Fruit fly (Drosophila melanogaster) whole organism, embryonic: Measurements from ENCODE around the gene CG4230.

Experiments used
- Aef1 ChIP-seq: fragments of 200-800 bp; sonication (Bioruptor generic); IDR thresholded peaks from 3 replicates; pipeline ENCODE4 v1.3.6; 2022; ENCODE audit warnings: missing biosample characterization, missing genetic modification characterization
- BEAF-32 ChIP-seq: fragments of 200-800 bp; sonication (Bioruptor generic); optimal IDR thresholded peaks from 3 replicates; lab custom pipeline; 2017; ENCODE audit warnings: missing biosample characterization, missing genetic modification characterization, mild to moderate bottlenecking, moderate library complexity, missing genetic modification reagents
- Blimp-1 ChIP-seq: fragments of 200-800 bp; sonication (Bioruptor generic); optimal IDR thresholded peaks from 3 replicates; lab custom pipeline; 2018; ENCODE audit warnings: missing biosample characterization, missing genetic modification characterization, mild to moderate bottlenecking, moderate library complexity, missing genetic modification reagents
- CG13123 ChIP-seq: fragments of 200-800 bp; sonication (Bioruptor generic); optimal IDR thresholded peaks from 2 replicates; lab custom pipeline; 2016; ENCODE audit warnings: missing biosample characterization, missing genetic modification characterization
- CG14050 ChIP-seq: fragments of 200-800 bp; sonication (Bioruptor generic); IDR thresholded peaks from 3 replicates; pipeline ENCODE4 v1.3.6; 2022; ENCODE audit warnings: missing biosample characterization, missing genetic modification characterization
- CG16863 ChIP-seq: fragments of 200-800 bp; sonication (Bioruptor generic); optimal IDR thresholded peaks from 3 replicates; lab custom pipeline; 2016; ENCODE audit warnings: missing biosample characterization, missing genetic modification characterization
- CG17328 ChIP-seq: fragments of 200-800 bp; sonication (Bioruptor generic); IDR thresholded peaks from 2 replicates; pipeline ENCODE4 v1.3.6; 2022; ENCODE audit warnings: missing biosample characterization, missing genetic modification characterization
- CG18599 ChIP-seq: fragments of 200-800 bp; sonication (Bioruptor generic); optimal IDR thresholded peaks from 3 replicates; lab custom pipeline; 2017; ENCODE audit warnings: missing biosample characterization, missing genetic modification characterization, mild to moderate bottlenecking, moderate library complexity, missing genetic modification reagents
- CG2199 ChIP-seq: fragments of 200-800 bp; sonication (Bioruptor generic); IDR thresholded peaks from 3 replicates; pipeline ENCODE4 v1.3.6; 2022; ENCODE audit warnings: missing biosample characterization, missing genetic modification characterization
- CG2712 ChIP-seq: fragments of 200-800 bp; optimal IDR thresholded peaks from 3 replicates; lab custom pipeline; 2019; ENCODE audit warnings: missing biosample characterization, mild to moderate bottlenecking, missing genetic modification characterization, moderate library complexity
- CG30431 ChIP-seq: fragments of 200-800 bp; sonication (Bioruptor generic); optimal IDR thresholded peaks from 2 replicates; lab custom pipeline; 2017; ENCODE audit warnings: missing biosample characterization, missing genetic modification characterization
- CG32532 ChIP-seq: fragments of 200-800 bp; sonication (Bioruptor generic); IDR thresholded peaks from 2 replicates; pipeline ENCODE4 v1.3.6; 2022; ENCODE audit warnings: missing biosample characterization, missing genetic modification characterization
- CG3726 ChIP-seq: fragments of 200-800 bp; sonication (Bioruptor generic); IDR thresholded peaks from 3 replicates; pipeline ENCODE4, ENCODE4 v1.3.6; 2022; ENCODE audit warnings: missing biosample characterization, missing genetic modification characterization
- CG5180 ChIP-seq: fragments of 200-800 bp; sonication (Bioruptor generic); optimal IDR thresholded peaks from 3 replicates; lab custom pipeline; 2017; ENCODE audit warnings: missing biosample characterization, missing genetic modification characterization, mild to moderate bottlenecking, moderate library complexity, missing genetic modification reagents
- CG5245 ChIP-seq: fragments of 200-800 bp; sonication (Bioruptor generic); optimal IDR thresholded peaks from 3 replicates; lab custom pipeline; 2016; ENCODE audit warnings: missing biosample characterization, missing genetic modification characterization
- CG6689 ChIP-seq: fragments of 200-800 bp; sonication (Bioruptor generic); IDR thresholded peaks from 2 replicates; pipeline ENCODE4 v1.3.6; 2022; ENCODE audit warnings: missing biosample characterization, missing genetic modification characterization
- CG7745 ChIP-seq: fragments of 200-800 bp; sonication (Bioruptor generic); optimal IDR thresholded peaks from 2 replicates; lab custom pipeline; 2018; ENCODE audit warnings: missing biosample characterization, mild to moderate bottlenecking, missing genetic modification characterization, moderate library complexity
- CG7839 ChIP-seq: fragments of 200-800 bp; sonication (Bioruptor generic); optimal IDR thresholded peaks from 3 replicates; lab custom pipeline; 2018; ENCODE audit warnings: missing biosample characterization, mild to moderate bottlenecking, missing genetic modification characterization, moderate library complexity
- CG9609 ChIP-seq: fragments of 200-800 bp; sonication (Bioruptor generic); optimal IDR thresholded peaks from 3 replicates; lab custom pipeline; 2016; ENCODE audit warnings: missing biosample characterization, missing genetic modification characterization
- CkIIα-i1 ChIP-seq: fragments of 200-800 bp; sonication (Bioruptor generic); IDR thresholded peaks from 2 replicates; pipeline ENCODE4 v1.3.6; 2022; ENCODE audit warnings: missing biosample characterization, missing genetic modification characterization
- Dll ChIP-seq: fragments of 200-800 bp; sonication (Bioruptor generic); IDR thresholded peaks from 4 replicates; pipeline ENCODE4 v1.3.6; 2022; ENCODE audit warnings: missing biosample characterization, missing genetic modification characterization; ENCODE audit not compliant: partially characterized antibody
- Dref ChIP-seq: fragments of 200-800 bp; sonication (Bioruptor generic); IDR thresholded peaks from 2 replicates; pipeline ENCODE4 v1.3.6; 2022; ENCODE audit warnings: missing biosample characterization, missing genetic modification characterization
- Gsc ChIP-seq: fragments of 200-800 bp; sonication (Bioruptor generic); IDR thresholded peaks from 2 replicates; pipeline ENCODE4 v1.3.6; 2022; ENCODE audit warnings: missing biosample characterization, missing genetic modification characterization
- Hr39 ChIP-seq: fragments of >200 bp; optimal IDR thresholded peaks from 2 replicates; lab custom pipeline; 2017
- Hr78 ChIP-seq, 2 experiments: fragments of 200-800 bp in 1 of 2; fragments of >200 bp in 1 of 2; sonication (Bioruptor generic) in 1 of 2; optimal IDR thresholded peaks; 2 replicates each; lab custom pipeline; 2017 to 2019; ENCODE audit warnings: missing biosample characterization in 2 of 2, missing genetic modification characterization in 2 of 2, mild to moderate bottlenecking in 1 of 2, moderate library complexity in 1 of 2
- NFAT ChIP-seq: fragments of 200-800 bp; sonication (Bioruptor generic); IDR thresholded peaks from 2 replicates; pipeline ENCODE4 v1.3.6; 2022; ENCODE audit warnings: missing biosample characterization, missing genetic modification characterization
- Trl ChIP-seq, 3 experiments: fragments of >200 bp in 2 of 3; fragments of 200-800 bp in 1 of 3; sonication (Bioruptor generic) in 1 of 3; optimal IDR thresholded peaks; 2 replicates in 1 of 3; 3 replicates in 2 of 3; lab custom pipeline; 2016 to 2017; ENCODE audit warnings: missing biosample characterization in 1 of 3, missing genetic modification characterization in 1 of 3
- aop ChIP-seq: fragments of 200-800 bp; sonication (Bioruptor generic); IDR thresholded peaks from 2 replicates; pipeline ENCODE4 v1.3.6; 2022; ENCODE audit warnings: missing biosample characterization, missing genetic modification characterization
- ap ChIP-seq: fragments of 200-800 bp; sonication (Bioruptor generic); IDR thresholded peaks from 2 replicates; pipeline ENCODE4 v1.3.6; 2022; ENCODE audit warnings: missing biosample characterization, missing genetic modification characterization
- btn ChIP-seq: fragments of 200-800 bp; sonication (Bioruptor generic); optimal IDR thresholded peaks from 2 replicates; lab custom pipeline; 2016; ENCODE audit warnings: missing biosample characterization, missing genetic modification characterization
- cato ChIP-seq: fragments of 200-800 bp; sonication (Bioruptor generic); optimal IDR thresholded peaks from 2 replicates; lab custom pipeline; 2016; ENCODE audit warnings: missing biosample characterization, missing genetic modification characterization, borderline replicate concordance
- crc ChIP-seq: fragments of 200-800 bp; sonication (Bioruptor generic); optimal IDR thresholded peaks from 2 replicates; lab custom pipeline; 2016; ENCODE audit warnings: missing biosample characterization, missing genetic modification characterization
- eve ChIP-seq, 2 experiments: fragments of >200 bp; optimal IDR thresholded peaks; 2 replicates each; lab custom pipeline; 2017; ENCODE audit warnings: missing biosample characterization in 2 of 2, missing genetic modification characterization in 2 of 2
- fd3F ChIP-seq: fragments of 200-800 bp; sonication (Bioruptor generic); optimal IDR thresholded peaks from 2 replicates; lab custom pipeline; 2018; ENCODE audit warnings: missing biosample characterization, mild to moderate bottlenecking, missing genetic modification characterization, moderate library complexity
- her ChIP-seq: fragments of 200-800 bp; sonication (Bioruptor generic); optimal IDR thresholded peaks from 2 replicates; lab custom pipeline; 2016; ENCODE audit warnings: missing biosample characterization, missing genetic modification characterization
- ken ChIP-seq: fragments of 200-800 bp; sonication (Bioruptor generic); IDR thresholded peaks from 3 replicates; pipeline ENCODE4 v1.3.6; 2022; ENCODE audit warnings: missing biosample characterization, missing genetic modification characterization
- oc ChIP-seq: fragments of 200-800 bp; sonication (Bioruptor generic); optimal IDR thresholded peaks from 2 replicates; lab custom pipeline; 2018; ENCODE audit warnings: missing biosample characterization, mild to moderate bottlenecking, missing genetic modification characterization, moderate library complexity
- pan ChIP-seq, 4 experiments: fragments of >200 bp in 3 of 4; fragments of 200-800 bp in 1 of 4; sonication (Bioruptor generic) in 1 of 4; optimal IDR thresholded peaks in 3 of 4; IDR thresholded peaks in 1 of 4; 2 replicates each; pipeline versions ENCODE4 v1.3.6 to Lab custom; 2017 to 2022; ENCODE audit warnings: missing biosample characterization in 2 of 4, missing genetic modification characterization in 2 of 4, mixed read lengths in 1 of 4
- pnt ChIP-seq: fragments of 200-800 bp; sonication (Bioruptor generic); optimal IDR thresholded peaks from 3 replicates; lab custom pipeline; 2016; ENCODE audit warnings: missing biosample characterization, missing genetic modification characterization
- rib ChIP-seq: fragments of 200-800 bp; sonication (Bioruptor generic); IDR thresholded peaks from 2 replicates; pipeline ENCODE4 v1.3.6; 2022; ENCODE audit warnings: missing biosample characterization, missing genetic modification characterization
- row ChIP-seq: fragments of 200-800 bp; sonication (Bioruptor generic); IDR thresholded peaks from 3 replicates; pipeline ENCODE4 v1.3.6; 2022; ENCODE audit warnings: missing biosample characterization, missing genetic modification characterization
- sd ChIP-seq: fragments of 200-800 bp; sonication (Bioruptor generic); optimal IDR thresholded peaks from 3 replicates; lab custom pipeline; 2018; ENCODE audit warnings: missing biosample characterization, mild to moderate bottlenecking, missing genetic modification characterization, moderate library complexity
- sens ChIP-seq: fragments of 200-800 bp; sonication (Bioruptor generic); peaks from one replicate; lab custom pipeline; 2016; ENCODE audit warnings: missing biosample characterization, missing genetic modification characterization
- trh ChIP-seq: fragments of 200-800 bp; sonication (Bioruptor generic); optimal IDR thresholded peaks from 2 replicates; lab custom pipeline; 2016; ENCODE audit warnings: missing biosample characterization, missing genetic modification characterization
- ttk ChIP-seq: fragments of 200-800 bp; sonication (Bioruptor generic); IDR thresholded peaks from 2 replicates; pipeline ENCODE4 v2.1.2; 2022; ENCODE audit warnings: missing biosample characterization, missing genetic modification characterization
- zf30C ChIP-seq: fragments of 200-800 bp; sonication (Bioruptor generic); optimal IDR thresholded peaks from 3 replicates; lab custom pipeline; 2018; ENCODE audit warnings: missing biosample characterization, mild to moderate bottlenecking, missing genetic modification characterization
- zfh1 ChIP-seq: fragments of 200-800 bp; sonication (Bioruptor generic); IDR thresholded peaks from 3 replicates; pipeline ENCODE4 v1.3.6; 2022; ENCODE audit warnings: missing biosample characterization, missing genetic modification characterization

CG4230 gene

DNA sequence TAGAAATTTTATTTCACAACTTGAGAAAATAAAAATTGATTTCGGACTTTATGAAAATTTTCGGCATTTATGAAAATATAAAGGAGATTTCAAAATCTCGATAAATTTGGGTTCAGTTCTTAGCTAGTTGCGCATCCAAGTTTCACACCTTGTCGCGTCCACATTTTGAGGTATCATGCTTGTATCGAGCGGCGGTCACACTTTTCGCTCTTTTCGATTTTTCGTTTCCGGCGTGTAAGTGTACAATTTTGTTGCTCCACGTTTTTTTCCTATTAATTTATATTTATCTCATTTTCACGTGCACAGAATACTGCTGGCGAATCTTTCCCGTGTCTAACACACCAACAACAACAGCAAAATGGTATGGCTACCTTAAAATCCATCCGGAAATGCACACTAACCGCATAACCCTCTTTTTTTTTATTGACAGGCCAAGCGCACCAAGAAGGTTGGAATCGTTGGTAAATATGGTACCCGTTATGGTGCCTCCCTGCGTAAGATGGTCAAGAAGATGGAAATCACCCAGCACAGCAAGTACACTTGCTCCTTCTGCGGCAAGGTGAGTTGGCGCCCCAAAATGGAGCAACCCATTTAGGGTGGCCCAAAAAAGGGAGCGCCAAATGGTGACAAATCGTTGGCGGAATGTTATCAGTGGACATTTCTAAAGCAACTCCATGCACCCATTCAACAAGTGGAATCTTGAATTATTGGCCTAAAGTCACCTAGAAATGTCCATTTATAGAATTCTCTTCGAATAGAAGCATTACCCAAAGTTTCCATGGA lies 25.0 kb upstream of the CG4230 start, which contains the start of gene RpL37A (continued):
- TF ChIP-seq CG5245 (GFP tag; lab: Kevin White, UChicago) (peak; percentile 73), CG5180 (peak; percentile 71), Dref (GFP tag; lab: Robert Waterston, UW) (peak; percentile 76), oc (tag; lab: Kevin White, UChicago) (no peak), aop (GFP tag; lab: Robert Waterston, UW) (no peak), Dll (GFP tag; lab: Robert Waterston, UW) (no peak), ap (GFP tag; lab: Robert Waterston, UW) (peak; percentile 34), CG6689 (GFP tag; lab: Robert Waterston, UW) (peak; percentile 50), pan (optimal IDR thresholded peaks at IDR 0.05; lab: Kevin White, UChicago) (no peak), pan (GFP tag; optimal IDR thresholded peaks at IDR 0.05 in 1 of 2, IDR thresholded peaks at IDR 0.05 in 1 of 2) (peak in 1 of 2 experiments; percentile 68), cato (GFP tag; lab: Kevin White, UChicago) (no peak), ken (GFP tag; lab: Robert Waterston, UW) (peak; percentile 82), Aef1 (GFP tag; lab: Robert Waterston, UW) (no peak; the same call in 2 of the 3 replicates), crc (peak; percentile 77), CG7839 (tag; lab: Kevin White, UChicago) (peak; percentile 72), CG3726 (0 out of 3 replicates have a peak, but pooled peaks have one; percentile 14), CG30431 (GFP tag; lab: Kevin White, UChicago) (peak; percentile 63), zf30C (GFP tag; lab: Kevin White, UChicago) (peak; percentile 28), row (GFP tag; lab: Robert Waterston, UW) (peak; percentile 64), CG14050 (GFP tag; lab: Robert Waterston, UW) (peak; percentile 69; the same call in 2 of the 3 replicates), ttk (peak; percentile 57)
- TF ChIP-seq, all 482 proteins: peak for 381

DNA sequence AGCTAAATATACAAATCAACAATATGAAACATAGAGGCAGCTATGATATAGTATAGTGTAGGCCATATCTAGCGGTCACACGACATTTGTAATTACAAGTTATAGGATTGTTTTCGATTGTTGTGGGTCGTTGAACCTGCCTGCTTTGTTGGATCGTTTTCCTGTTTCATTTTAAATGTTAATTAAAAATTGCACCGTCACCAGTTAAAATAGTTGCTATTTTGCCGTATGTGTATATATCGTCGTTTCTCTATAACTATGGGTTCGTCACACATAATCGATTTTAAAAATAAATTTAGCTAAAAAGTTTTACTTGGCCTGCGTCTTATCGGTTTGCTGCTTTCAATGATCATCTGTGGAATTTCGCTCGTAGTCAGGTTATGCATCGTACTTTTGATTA lies 23.7 kb upstream of the CG4230 start:
- TF ChIP-seq sens (GFP tag; lab: Kevin White, UChicago) = peak; percentile 68
- TF ChIP-seq eve (GFP tag; optimal IDR thresholded peaks at IDR 0.05; lab: Kevin White, UChicago) = peak in 1 of 2 experiments; percentile 39
- no peak for TF ChIP-seq CG32532 (GFP tag; lab: Robert Waterston, UW)

DNA sequence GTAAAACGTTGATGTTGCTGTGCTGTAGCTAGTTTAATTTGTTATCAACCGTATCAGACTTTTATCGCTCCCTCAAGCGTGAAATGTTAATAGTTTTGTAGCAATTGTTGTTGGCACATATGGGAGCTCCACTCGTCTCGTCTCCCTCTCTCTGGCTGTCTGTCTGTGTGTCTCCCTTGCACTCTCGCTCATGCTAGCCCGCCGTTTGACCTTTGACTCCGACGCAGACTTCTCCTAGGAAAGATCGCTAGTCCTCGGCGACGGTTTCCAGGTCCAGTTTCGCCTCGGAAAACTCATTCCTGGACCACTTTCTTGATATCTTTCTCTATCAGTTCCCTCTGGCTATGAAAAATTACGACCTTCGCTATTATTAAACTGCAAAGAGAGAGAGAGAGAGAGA lies 16.8 kb upstream of the CG4230 start:
- TF ChIP-seq Gsc (GFP tag; lab: Robert Waterston, UW) (no peak), CG9609 (GFP tag; lab: Kevin White, UChicago) (no peak), CG13123 (GFP tag; lab: Kevin White, UChicago) (no peak), CG17328 (GFP tag; lab: Robert Waterston, UW) (no peak), trh (GFP tag; lab: Kevin White, UChicago) (no peak), CG2199 (GFP tag; lab: Robert Waterston, UW) (no peak), CkIIα-i1 (GFP tag; lab: Robert Waterston, UW) (no peak), fd3F (no peak), pnt (GFP tag; lab: Kevin White, UChicago) (no peak), btn (GFP tag; lab: Kevin White, UChicago) (no peak), rib (GFP tag; lab: Robert Waterston, UW) (no peak), zfh1 (GFP tag; lab: Robert Waterston, UW) (no peak), CG16863 (no peak), CG2712 (no peak), Hr39 (lab: Kevin White, UChicago) (no peak), sd (tag; lab: Kevin White, UChicago) (no peak), Blimp-1 (GFP tag; lab: Kevin White, UChicago) (no peak), NFAT (no peak), her (no peak), CG7745 (no peak), Trl (optimal IDR thresholded peaks at IDR 0.05; lab: Kevin White, UChicago) (peak in 1 of 2 experiments; percentile 14), Trl (GFP tag; optimal IDR thresholded peaks at IDR 0.05; lab: Kevin White, UChicago) (no peak), Hr78 (GFP tag; optimal IDR thresholded peaks at IDR 0.05; lab: Kevin White, UChicago) (peak in 1 of 2 experiments; percentile 94), BEAF-32 (GFP tag; lab: Kevin White, UChicago) (no peak), CG18599 (GFP tag; lab: Kevin White, UChicago) (no peak)
